Worm (Caenorhabditis elegans) whole organism, L2 larva: ENCODE data around the gene ZK105.3.

Source experiments
- ceh-82 ChIP-seq: fragments of 150-350 bp; optimal IDR thresholded peaks from 2 replicates; lab custom pipeline; 2014; ENCODE audit warnings: missing biosample characterization, missing genetic modification characterization
- unc-55 ChIP-seq: fragments of 150-350 bp; sonication (generic microtip); optimal IDR thresholded peaks from 3 replicates; lab custom pipeline; 2014; ENCODE audit warnings: missing biosample characterization, missing genetic modification reagents, missing genetic modification characterization

DNA sequence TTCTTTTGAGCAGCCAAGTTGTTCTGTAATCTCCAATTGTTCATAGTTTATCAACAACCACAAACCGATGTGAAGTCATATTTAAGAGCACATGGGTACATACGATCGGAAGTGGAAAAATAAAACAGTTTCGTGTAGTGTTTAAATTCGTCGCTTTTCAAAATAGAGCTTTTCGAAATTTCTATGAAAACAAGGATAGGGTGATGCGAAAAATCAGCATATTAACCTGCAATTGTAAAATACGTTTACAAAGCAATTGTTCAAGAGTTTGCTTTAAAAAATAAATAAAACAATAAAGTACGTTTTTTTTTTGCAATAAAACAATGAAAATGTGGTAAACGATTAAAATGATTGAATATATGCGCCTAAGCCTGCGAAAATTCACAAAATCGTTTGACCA is 25.0 kb downstream of the ZK105.3 start, which contains the start of gene ZK105.14:
- TF ChIP-seq ceh-82: no peak
- no peak for TF ChIP-seq unc-55
